Fruit fly (Drosophila melanogaster) whole organism, embryonic: ENCODE data around the gene CG33062.

ENCODE experiments used
- B-H1 ChIP-seq: fragments of 200-800 bp; sonication (Bioruptor generic); IDR thresholded peaks from 3 replicates; pipeline ENCODE4 v1.3.6; 2022; ENCODE audit warnings: missing biosample characterization, missing genetic modification characterization
- CG11504 ChIP-seq: fragments of 200-800 bp; sonication (Bioruptor generic); optimal IDR thresholded peaks from 3 replicates; lab custom pipeline; 2019; ENCODE audit warnings: missing biosample characterization, mild to moderate bottlenecking, missing genetic modification characterization, moderate library complexity
- CG14050 ChIP-seq: fragments of 200-800 bp; sonication (Bioruptor generic); IDR thresholded peaks from 3 replicates; pipeline ENCODE4 v1.3.6; 2022; ENCODE audit warnings: missing biosample characterization, missing genetic modification characterization
- CG15269 ChIP-seq: fragments of 200-800 bp; sonication (Bioruptor generic); optimal IDR thresholded peaks from 2 replicates; lab custom pipeline; 2018; ENCODE audit warnings: missing biosample characterization, mild to moderate bottlenecking, missing genetic modification characterization, moderate library complexity
- CG1647 ChIP-seq: fragments of 200-800 bp; sonication (Bioruptor generic); optimal IDR thresholded peaks from 3 replicates; lab custom pipeline; 2016; ENCODE audit warnings: missing biosample characterization, missing genetic modification characterization
- CG17328 ChIP-seq: fragments of 200-800 bp; sonication (Bioruptor generic); IDR thresholded peaks from 2 replicates; pipeline ENCODE4 v1.3.6; 2022; ENCODE audit warnings: missing biosample characterization, missing genetic modification characterization
- CG18262 ChIP-seq: fragments of 200-800 bp; optimal IDR thresholded peaks from 3 replicates; lab custom pipeline; 2019; ENCODE audit warnings: missing biosample characterization, mild to moderate bottlenecking, missing genetic modification characterization, moderate library complexity
- CG1832 ChIP-seq: fragments of 200-800 bp; sonication (Bioruptor generic); optimal IDR thresholded peaks from 2 replicates; lab custom pipeline; 2017; ENCODE audit warnings: missing biosample characterization, mild to moderate bottlenecking, missing genetic modification characterization, inconsistent platforms
- CG18599 ChIP-seq: fragments of 200-800 bp; sonication (Bioruptor generic); optimal IDR thresholded peaks from 3 replicates; lab custom pipeline; 2017; ENCODE audit warnings: missing biosample characterization, missing genetic modification characterization, mild to moderate bottlenecking, moderate library complexity, missing genetic modification reagents
- CG2120 ChIP-seq: fragments of 200-800 bp; sonication (Bioruptor generic); optimal IDR thresholded peaks from 3 replicates; lab custom pipeline; 2016; ENCODE audit warnings: missing biosample characterization, missing genetic modification characterization
- CG2199 ChIP-seq: fragments of 200-800 bp; sonication (Bioruptor generic); IDR thresholded peaks from 3 replicates; pipeline ENCODE4 v1.3.6; 2022; ENCODE audit warnings: missing biosample characterization, missing genetic modification characterization
- CG2678 ChIP-seq: fragments of 200-800 bp; sonication (Bioruptor generic); optimal IDR thresholded peaks from 3 replicates; lab custom pipeline; 2019; ENCODE audit warnings: missing biosample characterization, mild to moderate bottlenecking, missing genetic modification characterization, moderate library complexity
- CG30403 ChIP-seq: fragments of 200-800 bp; sonication (Bioruptor generic); optimal IDR thresholded peaks from 3 replicates; lab custom pipeline; 2016; ENCODE audit warnings: missing biosample characterization, missing genetic modification characterization
- CG33557 ChIP-seq: fragments of 200-800 bp; sonication (Bioruptor generic); optimal IDR thresholded peaks from 2 replicates; lab custom pipeline; 2019; ENCODE audit warnings: missing biosample characterization, mild to moderate bottlenecking, missing genetic modification characterization, moderate library complexity
- CG4404 ChIP-seq: fragments of 200-800 bp; sonication (Bioruptor generic); IDR thresholded peaks from 2 replicates; pipeline ENCODE4 v1.3.6; 2022; ENCODE audit warnings: missing biosample characterization, missing genetic modification characterization
- CG4730 ChIP-seq: fragments of 200-800 bp; sonication (Bioruptor generic); IDR thresholded peaks from 2 replicates; pipeline ENCODE4 v1.3.6; 2022; ENCODE audit warnings: missing biosample characterization, missing genetic modification characterization
- CG5245 ChIP-seq: fragments of 200-800 bp; sonication (Bioruptor generic); optimal IDR thresholded peaks from 3 replicates; lab custom pipeline; 2016; ENCODE audit warnings: missing biosample characterization, missing genetic modification characterization
- CG6791 ChIP-seq: fragments of 200-800 bp; sonication (Bioruptor generic); IDR thresholded peaks from 3 replicates; pipeline ENCODE4 v1.3.6; 2022; ENCODE audit warnings: missing biosample characterization, missing genetic modification characterization; ENCODE audit not compliant: partially characterized antibody
- CG7786 ChIP-seq: fragments of 200-800 bp; sonication (Bioruptor generic); optimal IDR thresholded peaks from 2 replicates; lab custom pipeline; 2016; ENCODE audit warnings: missing biosample characterization, missing genetic modification characterization
- CrebB ChIP-seq: fragments of 200-800 bp; sonication (Bioruptor generic); optimal IDR thresholded peaks from 3 replicates; lab custom pipeline; 2018; ENCODE audit warnings: missing biosample characterization, mild to moderate bottlenecking, missing genetic modification characterization
- E2f1 ChIP-seq: fragments of 200-800 bp; sonication (Bioruptor generic); IDR thresholded peaks from 2 replicates; pipeline ENCODE4 v1.3.6; 2022; ENCODE audit warnings: missing biosample characterization, missing genetic modification characterization
- E2f2 ChIP-seq: fragments of 200-800 bp; sonication (Bioruptor generic); IDR thresholded peaks from 2 replicates; pipeline ENCODE4 v1.3.6; 2022; ENCODE audit warnings: missing biosample characterization, missing genetic modification characterization
- Gug ChIP-seq: fragments of 200-800 bp; sonication (Bioruptor generic); IDR thresholded peaks from 4 replicates; pipeline ENCODE4 v1.3.6; 2022; ENCODE audit warnings: missing biosample characterization, missing genetic modification characterization
- HLH4C ChIP-seq: fragments of 200-800 bp; sonication (Bioruptor generic); IDR thresholded peaks from 3 replicates; pipeline ENCODE4 v1.3.6; 2022; ENCODE audit warnings: missing biosample characterization, missing genetic modification characterization; ENCODE audit not compliant: partially characterized antibody
- Meics ChIP-seq: fragments of 200-800 bp; sonication (Bioruptor generic); optimal IDR thresholded peaks from 2 replicates; lab custom pipeline; 2017; ENCODE audit warnings: missing biosample characterization, mild to moderate bottlenecking, missing genetic modification characterization
- NK7.1 ChIP-seq: fragments of 200-800 bp; sonication (Bioruptor generic); optimal IDR thresholded peaks from 3 replicates; lab custom pipeline; 2016; ENCODE audit warnings: missing biosample characterization, missing genetic modification characterization
- Ptx1 ChIP-seq: fragments of 200-800 bp; sonication (Bioruptor generic); IDR thresholded peaks from 2 replicates; pipeline ENCODE4 v1.3.6; 2022; ENCODE audit warnings: missing biosample characterization, missing genetic modification characterization
- Sry-β ChIP-seq: fragments of 200-800 bp; sonication (Bioruptor generic); optimal IDR thresholded peaks from 2 replicates; lab custom pipeline; 2018; ENCODE audit warnings: missing biosample characterization, mild to moderate bottlenecking, missing genetic modification characterization, moderate library complexity
- al ChIP-seq: fragments of 200-800 bp; sonication (Bioruptor generic); IDR thresholded peaks from 2 replicates; pipeline ENCODE4 v1.3.6; 2022; ENCODE audit warnings: missing biosample characterization, missing genetic modification characterization
- bbx ChIP-seq: fragments of 200-800 bp; sonication (Bioruptor generic); IDR thresholded peaks from 2 replicates; pipeline ENCODE4 v1.3.6; 2022; ENCODE audit warnings: missing biosample characterization, missing genetic modification characterization; ENCODE audit not compliant: partially characterized antibody
- caup ChIP-seq: fragments of 200-800 bp; sonication (Bioruptor generic); optimal IDR thresholded peaks from 3 replicates; lab custom pipeline; 2017; ENCODE audit warnings: missing biosample characterization, mild to moderate bottlenecking, missing genetic modification characterization, moderate library complexity; ENCODE audit not compliant: severe bottlenecking
- chm ChIP-seq: fragments of 200-800 bp; sonication (Bioruptor generic); IDR thresholded peaks from 2 replicates; pipeline ENCODE4 v1.3.6; 2022; ENCODE audit warnings: missing biosample characterization, missing genetic modification characterization
- crp ChIP-seq, 2 experiments: fragments of 200-800 bp; sonication (Bioruptor generic); optimal IDR thresholded peaks; 2 replicates in 1 of 2; 3 replicates in 1 of 2; lab custom pipeline; 2017; ENCODE audit warnings: missing biosample characterization in 2 of 2, missing genetic modification characterization in 2 of 2, mild to moderate bottlenecking in 1 of 2, moderate library complexity in 1 of 2
- dati ChIP-seq: fragments of 200-800 bp; sonication (Bioruptor generic); IDR thresholded peaks from 2 replicates; pipeline ENCODE4 v1.3.6; 2022; ENCODE audit warnings: missing biosample characterization, missing genetic modification characterization
- dm ChIP-seq: fragments of 200-800 bp; sonication (Bioruptor generic); optimal IDR thresholded peaks from 3 replicates; lab custom pipeline; 2016; ENCODE audit warnings: missing biosample characterization, missing genetic modification characterization
- dmrt11E ChIP-seq: fragments of 200-800 bp; sonication (Bioruptor generic); optimal IDR thresholded peaks from 3 replicates; lab custom pipeline; 2018; ENCODE audit warnings: missing biosample characterization, mild to moderate bottlenecking, missing genetic modification characterization, moderate library complexity
- dmrt99B ChIP-seq: fragments of 200-800 bp; sonication (Bioruptor generic); optimal IDR thresholded peaks from 2 replicates; lab custom pipeline; 2018; ENCODE audit warnings: missing biosample characterization, mild to moderate bottlenecking, missing genetic modification characterization, moderate library complexity
- emc ChIP-seq: fragments of 200-800 bp; sonication (Bioruptor generic); optimal IDR thresholded peaks from 2 replicates; lab custom pipeline; 2016; ENCODE audit warnings: missing biosample characterization, missing genetic modification characterization
- ewg ChIP-seq: fragments of 200-800 bp; sonication (Bioruptor generic); optimal IDR thresholded peaks from 3 replicates; lab custom pipeline; 2017; ENCODE audit warnings: mild to moderate bottlenecking, missing biosample characterization, missing genetic modification reagents, missing genetic modification characterization
- ham ChIP-seq: fragments of 200-800 bp; sonication (Bioruptor generic); IDR thresholded peaks from 2 replicates; pipeline ENCODE4 v1.3.6; 2022; ENCODE audit warnings: missing biosample characterization, missing genetic modification characterization
- lilli ChIP-seq: fragments of 200-800 bp; sonication (Bioruptor generic); optimal IDR thresholded peaks from 3 replicates; lab custom pipeline; 2016; ENCODE audit warnings: missing biosample characterization, missing genetic modification characterization
- mld ChIP-seq: fragments of 200-800 bp; sonication (Bioruptor generic); IDR thresholded peaks from 3 replicates; pipeline ENCODE4 v1.3.6; 2022; ENCODE audit warnings: missing biosample characterization, missing genetic modification characterization; ENCODE audit not compliant: partially characterized antibody
- otp ChIP-seq: fragments of 200-800 bp; sonication (Bioruptor generic); IDR thresholded peaks from 3 replicates; pipeline ENCODE4, ENCODE4 v1.3.6; 2022; ENCODE audit warnings: missing biosample characterization, missing genetic modification characterization
- pros ChIP-seq: fragments of 200-800 bp; sonication (Bioruptor generic); optimal IDR thresholded peaks from 3 replicates; lab custom pipeline; 2019; ENCODE audit warnings: missing biosample characterization, mild to moderate bottlenecking, missing genetic modification characterization, moderate library complexity
- pzg ChIP-seq: fragments of 200-800 bp; sonication (Bioruptor generic); optimal IDR thresholded peaks from 3 replicates; lab custom pipeline; 2018; ENCODE audit warnings: missing biosample characterization, mild to moderate bottlenecking, missing genetic modification characterization, moderate library complexity
- ranshi ChIP-seq: fragments of 200-800 bp; sonication (Bioruptor generic); IDR thresholded peaks from 2 replicates; pipeline ENCODE4 v1.3.6; 2022; ENCODE audit warnings: missing biosample characterization, missing genetic modification characterization
- row ChIP-seq: fragments of 200-800 bp; sonication (Bioruptor generic); IDR thresholded peaks from 3 replicates; pipeline ENCODE4 v1.3.6; 2022; ENCODE audit warnings: missing biosample characterization, missing genetic modification characterization
- scrt ChIP-seq: fragments of 200-800 bp; sonication (Bioruptor generic); optimal IDR thresholded peaks from 2 replicates; lab custom pipeline; 2018; ENCODE audit warnings: missing biosample characterization, mild to moderate bottlenecking, missing genetic modification characterization, moderate library complexity
- slp2 ChIP-seq: fragments of 200-800 bp; sonication (Bioruptor generic); optimal IDR thresholded peaks from 2 replicates; lab custom pipeline; 2016; ENCODE audit warnings: missing biosample characterization, missing genetic modification characterization
- tgo ChIP-seq: fragments of 200-800 bp; sonication (Bioruptor generic); IDR thresholded peaks from 3 replicates; pipeline ENCODE4 v1.3.6; 2022; ENCODE audit warnings: missing biosample characterization, missing genetic modification characterization

Gene CG33062

dm6 chr3L:19444092-19444491 lies 2.2 kb downstream of the CG33062 start (continued):
- TF ChIP-seq CG14050 (GFP tag; lab: Robert Waterston, UW): no peak
- 0 out of 2 replicates have a peak, but pooled peaks have one; percentile 14 for TF ChIP-seq E2f1 (GFP tag; lab: Robert Waterston, UW)
- peak; percentile 6; the same call in 1 of the 4 replicates for TF ChIP-seq Gug (GFP tag; lab: Robert Waterston, UW)
- 0 out of 2 replicates have a peak, but pooled peaks have one; percentile 27 for TF ChIP-seq CG4730 (GFP tag; lab: Robert Waterston, UW)
- TF ChIP-seq CG1832 (GFP tag; lab: Kevin White, UChicago): no peak
- peak; percentile 6 for TF ChIP-seq dmrt11E (tag; lab: Kevin White, UChicago)
- no peak for TF ChIP-seq B-H1 (GFP tag; lab: Robert Waterston, UW)
- TF ChIP-seq CG7786 (GFP tag; lab: Kevin White, UChicago): no peak
- peak; percentile 36 for TF ChIP-seq lilli
- no peak for TF ChIP-seq ewg (GFP tag; lab: Kevin White, UChicago)
- TF ChIP-seq CG2199 (GFP tag; lab: Robert Waterston, UW): no peak
- TF ChIP-seq dati (GFP tag; lab: Robert Waterston, UW): no peak
- no peak for TF ChIP-seq bbx (GFP tag; lab: Robert Waterston, UW)

- no peak for TF ChIP-seq Sry-β (GFP tag; lab: Kevin White, UChicago)
- no peak for TF ChIP-seq scrt (GFP tag; lab: Kevin White, UChicago)
- TF ChIP-seq CrebB (tag; lab: Kevin White, UChicago): no peak
- TF ChIP-seq ham (GFP tag; lab: Robert Waterston, UW): no peak
- TF ChIP-seq NK7.1: no peak
- no peak for TF ChIP-seq HLH4C
- peak; percentile 18 for TF ChIP-seq Meics (GFP tag; lab: Kevin White, UChicago)
- peak; percentile 26; the same call in 1 of the 2 replicates for TF ChIP-seq Ptx1 (GFP tag; lab: Robert Waterston, UW)
- no peak for TF ChIP-seq emc (GFP tag; lab: Kevin White, UChicago)
- TF ChIP-seq pros (GFP tag; lab: Kevin White, UChicago): no peak
- peak; percentile 38; the same call in 2 of the 3 replicates for TF ChIP-seq row
- TF ChIP-seq CG30403: no peak
- no peak for TF ChIP-seq slp2 (GFP tag; lab: Kevin White, UChicago)
- TF ChIP-seq CG18599: peak; percentile 33
- no peak for TF ChIP-seq E2f2 (GFP tag; lab: Robert Waterston, UW)
- TF ChIP-seq CG15269: no peak
- no peak for TF ChIP-seq mld (GFP tag; lab: Robert Waterston, UW)
- no peak for TF ChIP-seq CG4404 (GFP tag; lab: Robert Waterston, UW)
- TF ChIP-seq caup: no peak
- peak; percentile 31 for TF ChIP-seq dmrt99B (tag; lab: Kevin White, UChicago)
- peak; percentile 41 for TF ChIP-seq CG2678 (tag; lab: Kevin White, UChicago)
- no peak for TF ChIP-seq pzg (GFP tag; lab: Kevin White, UChicago)
- TF ChIP-seq CG5245 (GFP tag; lab: Kevin White, UChicago): no peak
- peak; percentile 11 for TF ChIP-seq CG11504 (tag; lab: Kevin White, UChicago)
- TF ChIP-seq CG18262 (tag; lab: Kevin White, UChicago): no peak
- TF ChIP-seq al (GFP tag; lab: Robert Waterston, UW): no peak
- TF ChIP-seq dm (GFP tag; lab: Kevin White, UChicago): no peak
- no peak for TF ChIP-seq crp (GFP tag; optimal IDR thresholded peaks at IDR 0.05; lab: Kevin White, UChicago)
- TF ChIP-seq CG2120 (GFP tag; lab: Kevin White, UChicago): peak; percentile 35
- TF ChIP-seq CG6791 (GFP tag; lab: Robert Waterston, UW): no peak
- no peak for TF ChIP-seq tgo (GFP tag; lab: Robert Waterston, UW)
- TF ChIP-seq otp (GFP tag; lab: Robert Waterston, UW): no peak
- 0 out of 2 replicates have a peak, but pooled peaks have one; percentile 5 for TF ChIP-seq CG17328 (GFP tag; lab: Robert Waterston, UW)
- TF ChIP-seq ranshi (GFP tag; lab: Robert Waterston, UW): no peak
- no peak for TF ChIP-seq CG1647 (GFP tag; lab: Kevin White, UChicago)
- no peak for TF ChIP-seq CG33557
- no peak for TF ChIP-seq chm (GFP tag; lab: Robert Waterston, UW)
Measured at dm6 chr3L:19442239-19442638, 4.0 kb downstream of the CG33062 start.
